Worm (Caenorhabditis elegans): Measurements from ENCODE around the gene H28G03.3.

H28G03.3 gene

ce11 chrX:5275209-5275608 lies 49.0 kb upstream of the H28G03.3 start, which contains the start of gene hst-6 (continued):
- TF ChIP-seq F49E8.2 (tag; optimal IDR thresholded peaks at IDR 0.05; ENCODE audit: borderline replicate concordance) (no peak), nhr-10 (tag; optimal IDR thresholded peaks at IDR 0.05) (no peak), egl-43 (GFP tag; IDR thresholded peaks at IDR 0.05) (peak; percentile 68), lin-38 (GFP tag; IDR thresholded peaks at IDR 0.05) (peak; percentile 96), lin-1 (GFP tag; IDR thresholded peaks at IDR 0.05) (0 out of 2 replicates have a peak, but pooled peaks have one; percentile 20), ZK337.2 (GFP tag; IDR thresholded peaks at IDR 0.05) (no peak), T26A8.4 (GFP tag; IDR thresholded peaks at IDR 0.05) (0 out of 2 replicates have a peak, but pooled peaks have one; percentile 38), ceh-44 (GFP tag; IDR thresholded peaks at IDR 0.05) (no peak), daf-16 (GFP tag; optimal IDR thresholded peaks at IDR 0.05) (no peak), daf-16 (tag; optimal IDR thresholded peaks at IDR 0.05) (peak; percentile 36), mxl-3 (GFP tag; optimal IDR thresholded peaks at IDR 0.05) (peak; percentile 69), lsy-2 (tag; optimal IDR thresholded peaks at IDR 0.05) (peak in 1 of 2 experiments; percentile 79), mep-1 (tag; optimal IDR thresholded peaks at IDR 0.05) (peak; percentile 86), nhr-42 (GFP tag; IDR thresholded peaks at IDR 0.05) (no peak), Y105C5A.15 (GFP tag; IDR thresholded peaks at IDR 0.05) (no peak), zip-11 (GFP tag; IDR thresholded peaks at IDR 0.05) (no peak), nhr-76 (tag; optimal IDR thresholded peaks at IDR 0.05) (no peak), F44E2.7 (GFP tag; IDR thresholded peaks at IDR 0.05) (no peak), spr-3 (GFP tag; optimal IDR thresholded peaks at IDR 0.05) (no peak), dve-1 (tag; optimal IDR thresholded peaks at IDR 0.05; ENCODE audit: insufficient read depth) (peak; percentile 66), pha-4 (GFP tag; IDR thresholded peaks at IDR 0.05) (0 out of 2 replicates have a peak, but pooled peaks have one; percentile 41), pha-4 (tag; optimal IDR thresholded peaks at IDR 0.05) (no peak), pqm-1 (tag; optimal IDR thresholded peaks at IDR 0.05) (peak; percentile 46), hif-1 (tag; optimal IDR thresholded peaks at IDR 0.05) (peak in 1 of 2 experiments; percentile 50)

ce11 chrX:5269359-5269758 lies 43.2 kb upstream of the H28G03.3 start:
- peak; percentile 6 for TF ChIP-seq nhr-28 (tag; optimal IDR thresholded peaks at IDR 0.05)
- no peak for TF ChIP-seq mdt-29 (GFP tag; IDR thresholded peaks at IDR 0.05)
- no peak for TF ChIP-seq daf-16 (GFP tag; optimal IDR thresholded peaks at IDR 0.05)
- TF ChIP-seq daf-16 (tag; optimal IDR thresholded peaks at IDR 0.05), result peak; percentile 34
- peak; percentile 4 for TF ChIP-seq pqm-1 (tag; optimal IDR thresholded peaks at IDR 0.05)
- TF ChIP-seq zip-2 (tag; optimal IDR thresholded peaks at IDR 0.05), result no peak
- no peak for TF ChIP-seq mes-2 (tag; optimal IDR thresholded peaks at IDR 0.05; ENCODE audit: poor library complexity, severe bottlenecking)
- TF ChIP-seq dve-1 (tag; optimal IDR thresholded peaks at IDR 0.05; ENCODE audit: insufficient read depth), result peak; percentile 41
- no peak for TF ChIP-seq F26F4.8 (GFP tag; conservative IDR thresholded peaks at IDR 0.05)
- TF ChIP-seq dmd-6 (GFP tag; IDR thresholded peaks at IDR 0.05), result peak; percentile 20; the same call in 1 of the 2 replicates
- no peak for TF ChIP-seq skn-1 (tag; optimal IDR thresholded peaks at IDR 0.05)
- TF ChIP-seq mxl-3 (GFP tag; optimal IDR thresholded peaks at IDR 0.05), result no peak

ce11 chrX:5268062-5268461 lies 41.9 kb upstream of the H28G03.3 start:
- TF ChIP-seq T26A8.4 (GFP tag; IDR thresholded peaks at IDR 0.05) (no peak), lin-13 (GFP tag; optimal IDR thresholded peaks at IDR 0.05) (no peak), snpc-1.2 (GFP tag; IDR thresholded peaks at IDR 0.05) (no peak), unc-62 (GFP tag; optimal IDR thresholded peaks at IDR 0.05 in 1 of 2) (peak in 1 of 2 experiments; percentile 97), unc-62 (tag; optimal IDR thresholded peaks at IDR 0.05) (no peak), mxl-3 (GFP tag; optimal IDR thresholded peaks at IDR 0.05) (no peak), dve-1 (tag; optimal IDR thresholded peaks at IDR 0.05; ENCODE audit: insufficient read depth) (peak; percentile 10), daf-16 (GFP tag; optimal IDR thresholded peaks at IDR 0.05) (no peak), daf-16 (tag; optimal IDR thresholded peaks at IDR 0.05) (peak; percentile 70), hmg-1.1 (GFP tag; IDR thresholded peaks at IDR 0.05) (no peak), snpc-4 (tag; optimal IDR thresholded peaks at IDR 0.05) (no peak), arid-1 (GFP tag; conservative IDR thresholded peaks at IDR 0.05) (no peak), zfp-2 (tag; optimal IDR thresholded peaks at IDR 0.05) (no peak), ztf-7 (tag; optimal IDR thresholded peaks at IDR 0.05) (no peak), ceh-32 (tag; optimal IDR thresholded peaks at IDR 0.05; ENCODE audit: poor library complexity) (no peak), madf-9 (GFP tag; conservative IDR thresholded peaks at IDR 0.05) (no peak), mdl-1 (tag; optimal IDR thresholded peaks at IDR 0.05) (no peak), dmd-8 (GFP tag; IDR thresholded peaks at IDR 0.05) (no peak), zfp-3 (GFP tag; conservative IDR thresholded peaks at IDR 0.05) (no peak), ztf-11 (tag; optimal IDR thresholded peaks at IDR 0.05) (no peak)

Measured in whole organism, L4 larva.